Worm (Caenorhabditis elegans) whole organism, midembryonic: Measurements from ENCODE around the gene clec-55.

ENCODE experiments used
- med-1 ChIP-seq: sonication (generic microtip); optimal IDR thresholded peaks from 2 replicates; lab custom pipeline; 2017; ENCODE audit warnings: missing genetic modification characterization, mild to moderate bottlenecking, missing compliant biosample characterization, antibody characterized with exemption, missing genetic modification reagents; ENCODE audit not compliant: insufficient read depth
- tab-1 ChIP-seq: fragments of 200-800 bp; sonication (Bioruptor generic); IDR thresholded peaks from 2 replicates; pipeline ENCODE4 v1.3.6; 2022; ENCODE audit warnings: missing genetic modification characterization, missing compliant biosample characterization
- ztf-23 ChIP-seq: fragments of 200-800 bp; sonication (Bioruptor generic); IDR thresholded peaks from 2 replicates; pipeline ENCODE4 v1.3.6; 2022; ENCODE audit warnings: missing genetic modification reagents, missing genetic modification characterization, missing compliant biosample characterization

- TF ChIP-seq tab-1 (no peak), med-1 (GFP tag; lab: Kevin White, UChicago) (no peak), ztf-23 (GFP tag; lab: Robert Waterston, UW) (no peak)
Observed at ce11 chrV:14440841-14441240, 38.2 kb upstream of the clec-55 start, which contains the start of gene F23B12.4.
